Fruit fly (Drosophila melanogaster) Kc167 (cell line): Measurements from ENCODE around the gene CG1703.
"Not testable (repeated sequence)": the region's sequence is repeated elsewhere in the genome, so short reads cannot be mapped to it uniquely, and the experiment has no call there.

Experiments used
- Myc ChIP-seq: fragments of >200 bp; optimal IDR thresholded peaks from 2 replicates; lab custom pipeline; 2017; ENCODE audit warnings: missing external identifiers
- Sin3A ChIP-seq: fragments of >200 bp; optimal IDR thresholded peaks from 2 replicates; lab custom pipeline; 2018; ENCODE audit warnings: missing external identifiers
- h ChIP-seq: fragments of >200 bp; optimal IDR thresholded peaks from 3 replicates; lab custom pipeline; 2018; ENCODE audit warnings: missing external identifiers
- insv ChIP-seq: fragments of >200 bp; optimal IDR thresholded peaks from 3 replicates; lab custom pipeline; 2018; ENCODE audit warnings: missing external identifiers
- psq ChIP-seq: fragments of >200 bp; optimal IDR thresholded peaks from 2 replicates; lab custom pipeline; 2017; ENCODE audit warnings: missing external identifiers
- ttk ChIP-seq: sonication (Bioruptor generic); optimal IDR thresholded peaks from 2 replicates; lab custom pipeline; 2017; ENCODE audit warnings: missing external identifiers

The CG1703 gene

DNA sequence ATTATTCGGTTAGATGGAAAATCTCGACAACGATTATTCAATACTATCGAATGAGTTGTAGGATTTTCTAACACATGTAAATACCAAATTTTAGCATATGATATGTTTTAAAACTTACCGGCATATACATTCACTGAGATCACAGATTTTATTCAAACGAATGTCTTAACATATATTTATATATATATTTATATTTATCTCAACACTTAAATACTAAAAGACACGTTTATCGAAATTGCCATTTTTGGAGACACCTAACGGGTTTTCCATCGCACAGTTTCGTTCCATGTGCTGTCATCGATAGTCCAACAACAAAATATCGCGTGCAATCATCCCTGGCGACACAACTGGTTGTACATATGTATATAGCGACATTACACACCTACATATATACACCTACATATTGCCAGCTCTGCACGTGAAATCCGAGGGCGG, at the start of gene CG1703, which contains the start of gene CG2247:
CG1703 (plus strand) TSS at position 283 of the 435 bp plus-strand sequence.
CG2247 (minus strand) TSS at position 8 of the 435 bp plus-strand sequence.
- TF ChIP-seq h (lab: Kevin White, UChicago), result no peak
- no peak for TF ChIP-seq insv (lab: Kevin White, UChicago)
- no peak for TF ChIP-seq psq
- TF ChIP-seq Sin3A, result no peak
- no peak for TF ChIP-seq ttk (lab: Kevin White, UChicago)
- no peak for TF ChIP-seq Myc (lab: Kevin White, UChicago)

- no peak for TF ChIP-seq ttk (lab: Kevin White, UChicago)
- TF ChIP-seq insv (lab: Kevin White, UChicago), result no peak
- TF ChIP-seq Myc (lab: Kevin White, UChicago), result no peak
- TF ChIP-seq psq, result no peak
- no peak for TF ChIP-seq h (lab: Kevin White, UChicago)
- TF ChIP-seq Sin3A, result no peak
Observed at dm6 chrX:11569956-11570695, 41.6 kb upstream of the CG1703 start, which contains the start of the genes Polr2A and CG11699. Polr2A (minus strand) TSS chrX:11570326. CG11699 (plus strand) TSS chrX:11570621.

- TF ChIP-seq h (lab: Kevin White, UChicago), result no peak
- no peak for TF ChIP-seq psq
- TF ChIP-seq insv (lab: Kevin White, UChicago), result no peak
- no peak for TF ChIP-seq ttk (lab: Kevin White, UChicago)
- no peak for TF ChIP-seq Myc (lab: Kevin White, UChicago)
- no peak for TF ChIP-seq Sin3A
Observed at dm6 chrX:11572270-11572914, 39.3 kb upstream of the CG1703 start, which contains the start of the genes Kmn1 and Reepl1. Kmn1 (minus strand) TSS chrX:11572442. Reepl1 (plus strand) TSS chrX:11572707.

DNA sequence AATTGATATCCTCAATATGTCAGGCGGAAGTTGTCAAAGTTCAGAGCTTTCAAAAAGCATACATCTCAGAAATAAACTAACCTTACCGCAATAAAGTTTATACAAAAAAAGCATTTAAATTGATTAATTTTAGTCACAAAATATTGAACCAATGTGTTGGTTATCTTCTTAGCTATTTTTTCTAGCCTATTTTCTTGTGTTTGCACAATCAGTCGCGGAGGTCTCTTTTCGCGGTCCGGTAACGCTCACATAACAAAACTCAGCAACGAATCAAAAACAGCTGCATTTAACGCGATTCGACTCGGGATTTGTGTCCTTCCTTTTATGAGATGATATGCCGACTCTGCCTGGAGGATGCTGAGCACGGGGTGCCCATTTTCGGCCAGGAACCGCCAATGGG, 38.2 kb upstream of the CG1703 start, which contains the start of gene CG11696:
CG11696 (plus strand) TSS at position 203 of the 400 bp plus-strand sequence.
- TF ChIP-seq psq (no peak), h (lab: Kevin White, UChicago) (no peak), insv (lab: Kevin White, UChicago) (no peak), Myc (lab: Kevin White, UChicago) (no peak), Sin3A (no peak)

- no peak for TF ChIP-seq h (lab: Kevin White, UChicago)
- no peak for TF ChIP-seq Sin3A
- TF ChIP-seq psq, result no peak
- no peak for TF ChIP-seq insv (lab: Kevin White, UChicago)
- TF ChIP-seq ttk (lab: Kevin White, UChicago), result no peak
- TF ChIP-seq Myc (lab: Kevin White, UChicago), result no peak
Observed at dm6 chrX:11576540-11576939, 35.2 kb upstream of the CG1703 start, which contains the start of gene CG11695. CG11695 (plus strand) TSS chrX:11576883.

dm6 chrX:11578841-11579240, 32.9 kb upstream of the CG1703 start:
- TF ChIP-seq Sin3A (no peak), psq (no peak), Myc (lab: Kevin White, UChicago) (no peak), h (lab: Kevin White, UChicago) (no peak), insv (lab: Kevin White, UChicago) (no peak), ttk (lab: Kevin White, UChicago) (no peak)

dm6 chrX:11580200-11580840, 31.4 kb upstream of the CG1703 start, which contains the start of gene nod:
nod (plus strand) TSS chrX:11580772.
- no peak for TF ChIP-seq h (lab: Kevin White, UChicago)
- TF ChIP-seq ttk (lab: Kevin White, UChicago), result no peak
- no peak for TF ChIP-seq psq
- TF ChIP-seq Myc (lab: Kevin White, UChicago), result no peak
- TF ChIP-seq Sin3A, result no peak
- no peak for TF ChIP-seq insv (lab: Kevin White, UChicago)

- TF ChIP-seq Sin3A (no peak), h (lab: Kevin White, UChicago) (no peak), Myc (lab: Kevin White, UChicago) (no peak), insv (lab: Kevin White, UChicago) (no peak), psq (no peak), ttk (lab: Kevin White, UChicago) (no peak)
Observed at dm6 chrX:11584075-11584474, 27.7 kb upstream of the CG1703 start, which contains the start of gene pkm. pkm (minus strand) TSS chrX:11584175.

- not testable (repeated sequence) for TF ChIP-seq Myc (lab: Kevin White, UChicago); h (lab: Kevin White, UChicago); psq
Observed at dm6 chrX:11599589-11599988, 12.1 kb upstream of the CG1703 start, which contains the start of gene rho-4. rho-4 (plus strand) TSS chrX:11599838.

- TF ChIP-seq ttk (lab: Kevin White, UChicago) (no peak), Sin3A (no peak), psq (no peak)
Observed at dm6 chrX:11600795-11601358, 10.8 kb upstream of the CG1703 start.

DNA sequence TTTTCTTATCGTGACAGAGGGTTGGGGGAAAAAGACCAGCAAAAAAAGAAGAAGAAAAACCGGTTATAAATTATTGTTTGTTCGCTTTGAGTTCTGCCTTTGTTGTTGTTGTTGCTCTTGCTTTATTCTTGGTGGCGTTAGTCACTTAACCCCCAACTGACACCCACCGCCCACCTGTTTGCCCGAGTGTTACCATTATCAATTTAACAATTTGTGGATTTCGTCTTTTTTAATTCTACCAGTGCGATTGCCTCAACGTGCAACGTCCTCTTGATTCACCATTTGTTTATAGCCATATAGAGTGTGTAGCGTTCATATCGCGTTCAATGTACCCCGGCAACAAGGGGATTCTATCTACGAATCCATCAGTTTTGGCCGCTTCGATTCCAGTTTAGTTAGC, 10.3 kb upstream of the CG1703 start:
- TF ChIP-seq Sin3A (no peak), h (lab: Kevin White, UChicago) (no peak), psq (no peak)
